Fruit fly (Drosophila melanogaster): ENCODE results near the gene Fum4.

The Fum4 gene

DNA sequence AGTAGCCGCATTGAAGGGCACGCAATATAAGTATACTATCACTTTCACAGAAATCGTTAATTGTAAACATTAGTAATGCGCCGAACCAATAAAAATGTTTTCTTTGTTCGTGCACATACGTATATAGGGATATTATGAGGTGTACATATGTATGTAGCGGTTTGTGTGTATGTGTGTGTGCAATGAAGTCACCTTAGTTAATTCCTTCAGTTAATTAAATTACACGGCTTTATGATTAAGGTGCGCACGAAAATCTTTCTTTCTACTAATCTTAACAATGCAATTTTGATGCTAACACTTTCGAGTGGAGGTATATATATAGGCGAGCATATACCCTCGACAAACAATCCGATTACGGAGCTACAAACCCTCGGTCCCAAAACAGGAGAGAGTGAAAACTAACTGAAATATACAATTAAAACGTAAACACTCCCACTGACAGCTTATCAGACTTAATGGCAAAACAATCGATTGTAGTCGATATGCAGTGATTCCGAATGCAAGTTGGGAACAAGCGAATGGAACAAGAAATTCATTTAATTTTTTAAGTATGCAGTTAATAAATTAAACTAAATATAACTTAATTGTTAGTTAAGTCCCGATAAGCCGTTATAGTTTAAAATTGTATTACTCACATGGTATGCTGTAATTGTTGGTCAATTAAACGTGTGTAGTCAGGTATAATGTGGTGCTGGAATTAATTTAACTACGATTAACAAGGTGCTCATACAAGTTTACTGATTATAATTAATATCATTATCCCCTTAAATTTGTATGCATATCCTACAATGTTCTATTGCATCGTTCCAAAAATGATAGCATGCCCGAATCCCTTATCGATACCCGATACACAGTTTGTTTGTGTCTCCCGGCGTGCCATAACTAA is 29.4 kb upstream of the Fum4 start, which contains the start of the genes Npc1a and Prosalpha6:
Gene Npc1a, minus strand, starts transcription at position 716 of the 886 bp plus-strand sequence.
Gene Prosalpha6, plus strand, starts transcription at position 851 of the 886 bp plus-strand sequence.
- peak; percentile 57; the same call in 1 of the 2 replicates for TF ChIP-seq ato (GFP tag; IDR thresholded peaks at IDR 0.05; ENCODE audit: partially characterized antibody)
- TF ChIP-seq CG4328 (GFP tag; optimal IDR thresholded peaks at IDR 0.05) = no peak
- TF ChIP-seq scrt (GFP tag; optimal IDR thresholded peaks at IDR 0.05) = peak; percentile 14
- TF ChIP-seq sd (tag; optimal IDR thresholded peaks at IDR 0.05) = no peak
- no peak for TF ChIP-seq Ptx1 (GFP tag; IDR thresholded peaks at IDR 0.05)
- no peak for TF ChIP-seq CG1233 (GFP tag; optimal IDR thresholded peaks at IDR 0.05)
- TF ChIP-seq insv (GFP tag; optimal IDR thresholded peaks at IDR 0.05) = peak in 1 of 2 experiments; percentile 58
- TF ChIP-seq rib (GFP tag; IDR thresholded peaks at IDR 0.05) = no peak
- no peak for TF ChIP-seq sr (GFP tag; IDR thresholded peaks at IDR 0.05)
- peak; percentile 16 for TF ChIP-seq CG12155 (GFP tag; optimal IDR thresholded peaks at IDR 0.05)
- TF ChIP-seq CG5180 (GFP tag; optimal IDR thresholded peaks at IDR 0.05) = peak; percentile 21
- TF ChIP-seq Atf-2 (GFP tag; optimal IDR thresholded peaks at IDR 0.05) = no peak
- no peak for TF ChIP-seq CG14050 (GFP tag; IDR thresholded peaks at IDR 0.05)
- TF ChIP-seq CG2129 (GFP tag; IDR thresholded peaks at IDR 0.05; ENCODE audit: partially characterized antibody) = no peak
- no peak for TF ChIP-seq Taf1 (GFP tag; IDR thresholded peaks at IDR 0.05)
- TF ChIP-seq luna (GFP tag; optimal IDR thresholded peaks at IDR 0.05) = peak; percentile 2
- peak; percentile 11 for TF ChIP-seq Myb (GFP tag; optimal IDR thresholded peaks at IDR 0.05)
- TF ChIP-seq CrebB (tag; optimal IDR thresholded peaks at IDR 0.05) = no peak
- peak; percentile 77 for TF ChIP-seq CG8290 (GFP tag; optimal IDR thresholded peaks at IDR 0.05)
- peak; percentile 72 to 82 for TF ChIP-seq CG8290 (tag; optimal IDR thresholded peaks at IDR 0.05)
- TF ChIP-seq Lhr (GFP tag; optimal IDR thresholded peaks at IDR 0.05) = peak; percentile 33
- TF ChIP-seq CG12236 (GFP tag; optimal IDR thresholded peaks at IDR 0.05) = no peak
- no peak for TF ChIP-seq CG10654 (GFP tag; optimal IDR thresholded peaks at IDR 0.05)
- TF ChIP-seq Mad (GFP tag; optimal IDR thresholded peaks at IDR 0.05) = peak; percentile 30
- peak; percentile 70 for TF ChIP-seq CG1024 (GFP tag; IDR thresholded peaks at IDR 0.05)
- TF ChIP-seq Kr (GFP tag; optimal IDR thresholded peaks at IDR 0.05) = no peak
- no peak for TF ChIP-seq CG16863 (GFP tag; optimal IDR thresholded peaks at IDR 0.05)
- TF ChIP-seq D (optimal IDR thresholded peaks at IDR 0.05) = no peak
- no peak for TF ChIP-seq D (GFP tag; optimal IDR thresholded peaks at IDR 0.05)
- TF ChIP-seq HLHmδ (GFP tag; optimal IDR thresholded peaks at IDR 0.05) = no peak
- no peak for TF ChIP-seq fd102C (GFP tag; optimal IDR thresholded peaks at IDR 0.05)
- TF ChIP-seq p53 (GFP tag; optimal IDR thresholded peaks at IDR 0.05) = no peak
- TF ChIP-seq phol (tag; optimal IDR thresholded peaks at IDR 0.05) = peak; percentile 61
- peak; percentile 28 for TF ChIP-seq lilli (GFP tag; optimal IDR thresholded peaks at IDR 0.05)
- TF ChIP-seq CG18262 (tag; optimal IDR thresholded peaks at IDR 0.05) = peak; percentile 32
- no peak for TF ChIP-seq PHDP (tag; optimal IDR thresholded peaks at IDR 0.05)
- TF ChIP-seq CG6683 (GFP tag; optimal IDR thresholded peaks at IDR 0.05) = no peak
- no peak for TF ChIP-seq CkIIα-i1 (GFP tag; IDR thresholded peaks at IDR 0.05)
- no peak for TF ChIP-seq az2 (GFP tag; optimal IDR thresholded peaks at IDR 0.05)
- TF ChIP-seq tna (GFP tag; IDR thresholded peaks at IDR 0.05; ENCODE audit: partially characterized antibody) = no peak
- no peak for TF ChIP-seq CG10274 (GFP tag; optimal IDR thresholded peaks at IDR 0.05)
- TF ChIP-seq CG6254 (GFP tag; optimal IDR thresholded peaks at IDR 0.05) = peak; percentile 53
- no peak for TF ChIP-seq ham (GFP tag; IDR thresholded peaks at IDR 0.05)
- peak; percentile 100 for TF ChIP-seq CG1603 (tag; optimal IDR thresholded peaks at IDR 0.05)
- no peak for TF ChIP-seq CG2199 (GFP tag; IDR thresholded peaks at IDR 0.05)
- no peak for TF ChIP-seq Usf (GFP tag; optimal IDR thresholded peaks at IDR 0.05)
- no peak for TF ChIP-seq zfh1 (GFP tag; IDR thresholded peaks at IDR 0.05)
- TF ChIP-seq kah (GFP tag; optimal IDR thresholded peaks at IDR 0.05) = peak; percentile 2
- TF ChIP-seq CG11504 (tag; optimal IDR thresholded peaks at IDR 0.05) = no peak
- no peak for TF ChIP-seq Hmx (GFP tag; optimal IDR thresholded peaks at IDR 0.05)

Data from whole organism, embryonic.